Worm (Caenorhabditis elegans) whole organism, L1 larva: ENCODE results near the gene bre-5.
A peak's percentile ranks its signal among the peaks of the same experiment; 100 is the strongest.

Experiments used
- C16A3.4 ChIP-seq: fragments of 150-350 bp; optimal IDR thresholded peaks from 2 replicates; lab custom pipeline; 2014; ENCODE audit warnings: missing biosample characterization, missing genetic modification characterization
- C34B4.2 ChIP-seq: sonication (generic microtip); optimal IDR thresholded peaks from 2 replicates; lab custom pipeline; 2017; ENCODE audit warnings: mild to moderate bottlenecking, missing genetic modification characterization, missing compliant biosample characterization
- Y116A8C.19 ChIP-seq: sonication (generic microtip); optimal IDR thresholded peaks from 2 replicates; lab custom pipeline; 2016; ENCODE audit warnings: missing compliant biosample characterization, missing genetic modification characterization, borderline replicate concordance
- aha-1 ChIP-seq: fragments of 150-350 bp; optimal IDR thresholded peaks from 2 replicates; lab custom pipeline; 2014; ENCODE audit warnings: missing biosample characterization, missing genetic modification characterization
- alr-1 ChIP-seq: fragments of 200-800 bp; sonication (Bioruptor generic); optimal IDR thresholded peaks from 2 replicates; lab custom pipeline; 2018; ENCODE audit warnings: borderline replicate concordance, mild to moderate bottlenecking, missing genetic modification characterization, missing compliant biosample characterization
- ama-1 ChIP-seq: fragments of 150-350 bp; optimal IDR thresholded peaks from 2 replicates; lab custom pipeline; 2014
- blmp-1 ChIP-seq: fragments of 150-350 bp; optimal IDR thresholded peaks from 2 replicates; lab custom pipeline; 2014; ENCODE audit warnings: missing biosample characterization, missing genetic modification characterization
- ceh-82 ChIP-seq, 3 experiments: fragments of 150-350 bp in 1 of 3; sonication (generic microtip) in 2 of 3; optimal IDR thresholded peaks; 2 replicates each; lab custom pipeline; 2014 to 2017; ENCODE audit warnings: missing biosample characterization in 3 of 3, missing genetic modification characterization in 3 of 3
- ceh-90 ChIP-seq: sonication (generic microtip); optimal IDR thresholded peaks from 2 replicates; lab custom pipeline; 2016; ENCODE audit warnings: missing genetic modification characterization, missing compliant biosample characterization
- efl-1 ChIP-seq, 4 experiments: fragments of 150-350 bp; optimal IDR thresholded peaks in 3 of 4; peaks in 1 of 4; 1 replicate in 1 of 4; 2 replicates in 3 of 4; lab custom pipeline; 2014; ENCODE audit warnings: missing biosample characterization in 2 of 4, missing genetic modification characterization in 2 of 4, missing genetic modification reagents in 2 of 4
- efl-3 ChIP-seq: fragments of 200-800 bp; sonication (Bioruptor generic); optimal IDR thresholded peaks from 2 replicates; lab custom pipeline; 2018; ENCODE audit warnings: mild to moderate bottlenecking, missing genetic modification characterization, missing compliant biosample characterization
- egl-13 ChIP-seq: sonication (generic microtip); optimal IDR thresholded peaks from 2 replicates; lab custom pipeline; 2016; ENCODE audit warnings: missing genotype, missing genetic modification reagents, missing genetic modification characterization, missing compliant biosample characterization
- elt-2 ChIP-seq: sonication (generic microtip); optimal IDR thresholded peaks from 2 replicates; lab custom pipeline; 2016; ENCODE audit warnings: missing genetic modification characterization, mild to moderate bottlenecking, inconsistent platforms, missing compliant biosample characterization, missing genetic modification reagents
- fkh-4 ChIP-seq: sonication (generic microtip); optimal IDR thresholded peaks from 2 replicates; lab custom pipeline; 2016; ENCODE audit warnings: missing compliant biosample characterization, missing genetic modification characterization, borderline replicate concordance
- fkh-8 ChIP-seq: sonication (generic microtip); optimal IDR thresholded peaks from 2 replicates; lab custom pipeline; 2016; ENCODE audit warnings: mild to moderate bottlenecking, missing genetic modification characterization, missing compliant biosample characterization
- fos-1 ChIP-seq: fragments of 150-350 bp; optimal IDR thresholded peaks from 2 replicates; lab custom pipeline; 2014; ENCODE audit warnings: missing biosample characterization, missing genetic modification characterization
- grh-1 ChIP-seq: fragments of 200-800 bp; sonication (Bioruptor generic); IDR thresholded peaks from 2 replicates; pipeline ENCODE4 v1.3.6; 2022; ENCODE audit warnings: missing genetic modification reagents, missing genetic modification characterization, missing compliant biosample characterization
- hlh-17 ChIP-seq: fragments of 200-800 bp; sonication (Bioruptor generic); optimal IDR thresholded peaks from 2 replicates; lab custom pipeline; 2018; ENCODE audit warnings: missing genetic modification characterization, mild to moderate bottlenecking, missing compliant biosample characterization, moderate library complexity, borderline replicate concordance
- hlh-4 ChIP-seq: sonication (generic microtip); optimal IDR thresholded peaks from 2 replicates; lab custom pipeline; 2016; ENCODE audit warnings: mild to moderate bottlenecking, missing genetic modification characterization, missing compliant biosample characterization
- hpl-2 ChIP-seq: fragments of 150-350 bp; optimal IDR thresholded peaks from 2 replicates; lab custom pipeline; 2014; ENCODE audit warnings: missing biosample characterization, missing genetic modification reagents, missing genetic modification characterization
- lin-14 ChIP-seq: fragments of 200-800 bp; sonication (Bioruptor generic); optimal IDR thresholded peaks from 2 replicates; lab custom pipeline; 2018; ENCODE audit warnings: mild to moderate bottlenecking, missing genetic modification characterization, moderate library complexity, missing compliant biosample characterization
- lin-15B ChIP-seq: fragments of 150-350 bp; sonication (generic microtip); optimal IDR thresholded peaks from 3 replicates; lab custom pipeline; 2014; ENCODE audit warnings: missing biosample characterization, missing genetic modification characterization
- lin-35 ChIP-seq, 2 experiments: fragments of 150-350 bp; optimal IDR thresholded peaks; 2 replicates each; lab custom pipeline; 2014; ENCODE audit warnings: missing biosample characterization in 2 of 2, missing genetic modification characterization in 2 of 2, missing genetic modification reagents in 2 of 2
- lin-39 ChIP-seq: fragments of 150-350 bp; optimal IDR thresholded peaks from 2 replicates; lab custom pipeline; 2014; ENCODE audit warnings: missing biosample characterization, missing genetic modification reagents, missing genetic modification characterization
- lir-3 ChIP-seq: sonication (generic microtip); optimal IDR thresholded peaks from 2 replicates; lab custom pipeline; 2016; ENCODE audit warnings: mild to moderate bottlenecking, missing genetic modification characterization, moderate library complexity, missing compliant biosample characterization; ENCODE audit not compliant: poor library complexity
- lsy-2 ChIP-seq, 2 experiments: fragments of 150-350 bp; optimal IDR thresholded peaks; 2 replicates each; lab custom pipeline; 2014; ENCODE audit warnings: missing biosample characterization in 2 of 2, missing genetic modification characterization in 2 of 2
- mdl-1 ChIP-seq, 2 experiments: fragments of 150-350 bp; optimal IDR thresholded peaks; 2 replicates each; lab custom pipeline; 2014 to 2017; ENCODE audit warnings: missing biosample characterization in 2 of 2, missing genetic modification characterization in 2 of 2, inconsistent platforms in 1 of 2
- mef-2 ChIP-seq: fragments of 150-350 bp; optimal IDR thresholded peaks from 2 replicates; lab custom pipeline; 2014; ENCODE audit warnings: missing biosample characterization, missing genetic modification characterization
- mep-1 ChIP-seq: fragments of 150-350 bp; optimal IDR thresholded peaks from 2 replicates; lab custom pipeline; 2014; ENCODE audit warnings: missing biosample characterization, missing genetic modification characterization
- nhr-11 ChIP-seq: fragments of 150-350 bp; optimal IDR thresholded peaks from 2 replicates; lab custom pipeline; 2014; ENCODE audit warnings: missing biosample characterization, missing genetic modification characterization
- nhr-12 ChIP-seq: sonication (generic microtip); optimal IDR thresholded peaks from 2 replicates; lab custom pipeline; 2017; ENCODE audit warnings: missing biosample characterization, missing genetic modification characterization
- nhr-47 ChIP-seq: sonication (generic microtip); optimal IDR thresholded peaks from 2 replicates; lab custom pipeline; 2016; ENCODE audit warnings: mild to moderate bottlenecking, missing genetic modification characterization, moderate library complexity, missing compliant biosample characterization
- nhr-71 ChIP-seq: sonication (generic microtip); optimal IDR thresholded peaks from 2 replicates; lab custom pipeline; 2016; ENCODE audit warnings: mild to moderate bottlenecking, missing genetic modification characterization, moderate library complexity, missing compliant biosample characterization
- nhr-76 ChIP-seq: sonication (generic microtip); optimal IDR thresholded peaks from 2 replicates; lab custom pipeline; 2017; ENCODE audit warnings: missing biosample characterization, missing genetic modification characterization
- nhr-77 ChIP-seq: fragments of 150-350 bp; optimal IDR thresholded peaks from 2 replicates; lab custom pipeline; 2014; ENCODE audit warnings: missing biosample characterization, missing genetic modification characterization
- nhr-84 ChIP-seq: sonication (generic microtip); optimal IDR thresholded peaks from 2 replicates; lab custom pipeline; 2017; ENCODE audit warnings: missing biosample characterization, missing genetic modification characterization
- nhr-90 ChIP-seq: sonication (generic microtip); optimal IDR thresholded peaks from 2 replicates; lab custom pipeline; 2016; ENCODE audit warnings: mild to moderate bottlenecking, missing genetic modification characterization, missing compliant biosample characterization; ENCODE audit not compliant: poor library complexity
- pag-3 ChIP-seq: sonication (generic microtip); optimal IDR thresholded peaks from 2 replicates; lab custom pipeline; 2017; ENCODE audit warnings: missing genetic modification characterization, mild to moderate bottlenecking, missing compliant biosample characterization, antibody characterized with exemption, borderline replicate concordance; ENCODE audit not compliant: insufficient read depth
- rnt-1 ChIP-seq: sonication (generic microtip); optimal IDR thresholded peaks from 2 replicates; lab custom pipeline; 2016; ENCODE audit warnings: mild to moderate bottlenecking, missing genetic modification characterization, moderate library complexity, missing compliant biosample characterization
- snpc-4 ChIP-seq: fragments of 150-350 bp; optimal IDR thresholded peaks from 2 replicates; lab custom pipeline; 2014; ENCODE audit warnings: missing biosample characterization, missing genetic modification characterization
- snu-23 ChIP-seq: sonication (generic microtip); optimal IDR thresholded peaks from 2 replicates; lab custom pipeline; 2016; ENCODE audit warnings: missing genetic modification characterization, missing compliant biosample characterization
- sptf-1 ChIP-seq: fragments of 150-350 bp; optimal IDR thresholded peaks from 2 replicates; lab custom pipeline; 2014; ENCODE audit warnings: missing biosample characterization, missing genetic modification characterization
- sup-37 ChIP-seq: fragments of 200-800 bp; sonication (Bioruptor generic); optimal IDR thresholded peaks from 2 replicates; lab custom pipeline; 2018; ENCODE audit warnings: mild to moderate bottlenecking, missing genetic modification characterization, missing compliant biosample characterization
- swsn-7 ChIP-seq: sonication (generic microtip); optimal IDR thresholded peaks from 2 replicates; lab custom pipeline; 2016; ENCODE audit warnings: missing genetic modification characterization, missing compliant biosample characterization
- unc-62 ChIP-seq: fragments of 150-350 bp; optimal IDR thresholded peaks from 2 replicates; lab custom pipeline; 2014; ENCODE audit warnings: missing biosample characterization, missing genetic modification reagents, missing genetic modification characterization
- unc-86 ChIP-seq: sonication (generic microtip); optimal IDR thresholded peaks from 2 replicates; lab custom pipeline; 2016; ENCODE audit warnings: missing genetic modification characterization, missing compliant biosample characterization
- xbp-1 ChIP-seq: sonication (generic microtip); optimal IDR thresholded peaks from 2 replicates; lab custom pipeline; 2016; ENCODE audit warnings: missing genetic modification characterization, missing compliant biosample characterization
- zag-1 ChIP-seq: fragments of 150-350 bp; optimal IDR thresholded peaks from 2 replicates; lab custom pipeline; 2014; ENCODE audit warnings: missing biosample characterization, missing genetic modification characterization
- zip-4 ChIP-seq: fragments of 200-800 bp; sonication (Bioruptor generic); optimal IDR thresholded peaks from 2 replicates; lab custom pipeline; 2018; ENCODE audit warnings: mild to moderate bottlenecking, missing genetic modification characterization, moderate library complexity, missing compliant biosample characterization
- ztf-11 ChIP-seq, 2 experiments: sonication (generic microtip); optimal IDR thresholded peaks; 2 replicates each; lab custom pipeline; 2016 to 2017; ENCODE audit warnings: missing genetic modification characterization in 2 of 2, missing biosample characterization in 1 of 2, missing compliant biosample characterization in 1 of 2
- ztf-4 ChIP-seq: fragments of 150-350 bp; optimal IDR thresholded peaks from 2 replicates; lab custom pipeline; 2014; ENCODE audit warnings: missing biosample characterization, missing genetic modification characterization

Gene bre-5

DNA sequence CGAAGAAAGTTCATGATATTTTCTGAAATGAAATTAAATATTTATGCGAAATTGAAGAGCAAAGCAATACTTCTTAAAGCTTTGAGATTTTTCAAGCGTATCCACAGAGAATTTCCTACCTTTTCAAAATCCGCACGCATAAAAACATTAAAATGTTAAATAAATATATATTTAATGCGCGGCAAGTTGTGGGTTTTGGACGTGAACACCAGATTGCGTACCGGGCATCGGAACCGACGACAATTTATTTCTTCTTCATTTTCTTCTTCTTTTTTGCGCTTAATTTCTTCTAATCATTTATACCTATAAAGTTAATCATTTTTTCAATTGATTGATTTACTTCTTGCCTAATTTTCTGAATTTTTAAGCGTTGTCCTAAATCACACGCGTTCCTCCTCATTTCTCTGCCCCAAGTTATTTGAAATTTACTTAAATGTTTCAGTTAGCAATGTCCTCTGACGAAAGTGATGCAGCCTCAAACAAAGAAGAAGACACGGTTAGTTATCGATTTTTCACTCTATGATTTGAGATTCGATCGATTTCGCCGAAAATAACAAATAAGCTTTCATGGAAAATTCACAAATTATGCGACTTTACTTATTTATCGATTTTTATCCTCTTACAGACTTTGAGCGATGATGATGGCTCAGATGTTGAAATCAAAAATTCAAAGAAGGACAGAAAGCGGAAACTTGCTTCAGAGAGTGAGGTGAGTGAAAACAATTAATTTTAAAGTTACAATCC is at the start of gene bre-5, which contains the start of gene spt-5:
Gene bre-5, minus strand, starts transcription at position 167 of the 744 bp plus-strand sequence.
Gene spt-5, plus strand, starts transcription at position 443 of the 744 bp plus-strand sequence.
- TF ChIP-seq nhr-84 (tag; lab: Kevin White, UChicago): no peak
- TF ChIP-seq nhr-71 (tag; lab: Kevin White, UChicago): peak; percentile 48
- no peak for TF ChIP-seq nhr-11 (tag; lab: Kevin White, UChicago)
- TF ChIP-seq swsn-7: peak; percentile 25
- no peak for TF ChIP-seq fos-1
- TF ChIP-seq efl-3 (GFP tag; lab: Kevin White, UChicago): no peak
- no peak for TF ChIP-seq ama-1 (lab: Kevin White, UChicago)
- TF ChIP-seq lin-39 (tag; lab: Kevin White, UChicago): no peak
- TF ChIP-seq sptf-1 (tag; lab: Kevin White, UChicago): no peak
- TF ChIP-seq ztf-4: no peak
- no peak for TF ChIP-seq hlh-17
- no peak for TF ChIP-seq unc-86 (tag; lab: Kevin White, UChicago)
- TF ChIP-seq egl-13 (tag; lab: Kevin White, UChicago): no peak
- peak; percentile 24 to 47 for TF ChIP-seq efl-1 (optimal IDR thresholded peaks at IDR 0.05; lab: Kevin White, UChicago)
- peak; percentile 50 to 72 for TF ChIP-seq efl-1 (GFP tag; optimal IDR thresholded peaks at IDR 0.05 in 1 of 2; lab: Kevin White, UChicago)
- peak; percentile 49 to 62 for TF ChIP-seq lsy-2 (tag; optimal IDR thresholded peaks at IDR 0.05; lab: Kevin White, UChicago)
- no peak for TF ChIP-seq mdl-1 (tag; optimal IDR thresholded peaks at IDR 0.05; lab: Kevin White, UChicago)
- peak; percentile 5 for TF ChIP-seq rnt-1 (tag; lab: Kevin White, UChicago)
- TF ChIP-seq mep-1 (tag; lab: Kevin White, UChicago): no peak
- peak; percentile 16 for TF ChIP-seq xbp-1 (tag; lab: Kevin White, UChicago)
- peak in 1 of 3 experiments; percentile 1 for TF ChIP-seq ceh-82 (tag; optimal IDR thresholded peaks at IDR 0.05; lab: Kevin White, UChicago)
- no peak for TF ChIP-seq C34B4.2 (tag; lab: Kevin White, UChicago)
- no peak for TF ChIP-seq alr-1 (tag; lab: Kevin White, UChicago)
- no peak for TF ChIP-seq hpl-2 (GFP tag; lab: Kevin White, UChicago)
- TF ChIP-seq zip-4 (GFP tag; lab: Kevin White, UChicago): no peak
- TF ChIP-seq lin-14: no peak
- no peak for TF ChIP-seq nhr-76
- no peak for TF ChIP-seq fkh-8
- TF ChIP-seq unc-62: no peak
- TF ChIP-seq nhr-77: no peak
- no peak for TF ChIP-seq sup-37
- TF ChIP-seq nhr-90 (tag; lab: Kevin White, UChicago): no peak
- no peak for TF ChIP-seq snpc-4 (tag; lab: Kevin White, UChicago)
- TF ChIP-seq zag-1: no peak
- no peak for TF ChIP-seq blmp-1 (tag; lab: Kevin White, UChicago)
- no peak for TF ChIP-seq mef-2 (tag; lab: Kevin White, UChicago)
- TF ChIP-seq nhr-12 (tag; lab: Kevin White, UChicago): no peak
- TF ChIP-seq C16A3.4 (tag; lab: Kevin White, UChicago): no peak
- no peak for TF ChIP-seq fkh-4
- TF ChIP-seq lir-3 (tag; lab: Kevin White, UChicago): no peak
- no peak for TF ChIP-seq grh-1
- peak; percentile 41 for TF ChIP-seq snu-23 (GFP tag; lab: Kevin White, UChicago)
- no peak for TF ChIP-seq lin-15B (tag; lab: Kevin White, UChicago)
- no peak for TF ChIP-seq hlh-4 (tag; lab: Kevin White, UChicago)
- TF ChIP-seq aha-1 (tag; lab: Kevin White, UChicago): no peak
- no peak for TF ChIP-seq elt-2 (tag; lab: Kevin White, UChicago)
- TF ChIP-seq lin-35 (GFP tag; optimal IDR thresholded peaks at IDR 0.05; lab: Kevin White, UChicago): peak; percentile 29 to 38
- TF ChIP-seq pag-3 (tag; lab: Kevin White, UChicago): no peak
- TF ChIP-seq ceh-90 (tag; lab: Kevin White, UChicago): no peak
- no peak for TF ChIP-seq ztf-11 (tag; optimal IDR thresholded peaks at IDR 0.05; lab: Kevin White, UChicago)
- peak; percentile 52 for TF ChIP-seq nhr-47 (tag; lab: Kevin White, UChicago)
- no peak for TF ChIP-seq Y116A8C.19 (tag; lab: Kevin White, UChicago)
